Worm (Caenorhabditis elegans) whole organism, mixed stage, embryonic: ENCODE measurements around the gene nca-2.

Experiments
- M03D4.4 ChIP-seq: sonication (generic microtip); optimal IDR thresholded peaks from 2 replicates; lab custom pipeline; 2017; ENCODE audit warnings: mild to moderate bottlenecking, missing genetic modification characterization, missing compliant biosample characterization
- blmp-1 ChIP-seq: fragments of 150-350 bp; optimal IDR thresholded peaks from 2 replicates; lab custom pipeline; 2014; ENCODE audit warnings: missing biosample characterization, missing genetic modification characterization
- ceh-39 ChIP-seq: fragments of 150-350 bp; optimal IDR thresholded peaks from 2 replicates; lab custom pipeline; 2014; ENCODE audit warnings: missing biosample characterization, missing genetic modification characterization
- ceh-43 ChIP-seq: fragments of 200-800 bp; sonication (Bioruptor generic); optimal IDR thresholded peaks from 2 replicates; lab custom pipeline; 2018; ENCODE audit warnings: mild to moderate bottlenecking, missing genetic modification characterization, moderate library complexity, missing compliant biosample characterization
- ceh-83 ChIP-seq: fragments of 200-800 bp; sonication (Bioruptor generic); optimal IDR thresholded peaks from 2 replicates; lab custom pipeline; 2018; ENCODE audit warnings: mild to moderate bottlenecking, missing genetic modification characterization, missing compliant biosample characterization
- ces-1 ChIP-seq: fragments of 150-350 bp; optimal IDR thresholded peaks from 2 replicates; lab custom pipeline; 2014; ENCODE audit warnings: missing biosample characterization, missing genetic modification reagents, missing genetic modification characterization
- cnd-1 ChIP-seq: fragments of 200-800 bp; sonication (Bioruptor generic); optimal IDR thresholded peaks from 2 replicates; lab custom pipeline; 2018; ENCODE audit warnings: mild to moderate bottlenecking, missing genetic modification characterization, missing compliant biosample characterization
- drap-1 ChIP-seq: fragments of 200-800 bp; sonication (Bioruptor generic); optimal IDR thresholded peaks from 3 replicates; lab custom pipeline; 2018; ENCODE audit warnings: mild to moderate bottlenecking, missing genetic modification characterization, missing compliant biosample characterization
- elt-1 ChIP-seq: sonication (generic microtip); optimal IDR thresholded peaks from 2 replicates; lab custom pipeline; 2017; ENCODE audit warnings: missing genetic modification characterization, mild to moderate bottlenecking, missing compliant biosample characterization, antibody characterized with exemption, moderate library complexity, borderline replicate concordance; ENCODE audit not compliant: insufficient read depth
- elt-3 ChIP-seq: fragments of 150-350 bp; optimal IDR thresholded peaks from 2 replicates; lab custom pipeline; 2014; ENCODE audit warnings: missing biosample characterization, missing genetic modification characterization
- flh-1 ChIP-seq: fragments of 200-800 bp; sonication (Bioruptor generic); optimal IDR thresholded peaks from 2 replicates; lab custom pipeline; 2018; ENCODE audit warnings: mild to moderate bottlenecking, missing genetic modification characterization, moderate library complexity, missing compliant biosample characterization
- ham-2 ChIP-seq: fragments of 200-800 bp; sonication (Bioruptor generic); optimal IDR thresholded peaks from 2 replicates; lab custom pipeline; 2018; ENCODE audit warnings: mild to moderate bottlenecking, missing genetic modification characterization, missing compliant biosample characterization
- lin-13 ChIP-seq: fragments of 150-350 bp; optimal IDR thresholded peaks from 2 replicates; lab custom pipeline; 2014; ENCODE audit warnings: missing biosample characterization, missing genetic modification characterization
- lin-32 ChIP-seq: fragments of 200-800 bp; sonication (Bioruptor generic); optimal IDR thresholded peaks from 2 replicates; lab custom pipeline; 2018; ENCODE audit warnings: mild to moderate bottlenecking, missing genetic modification characterization, missing compliant biosample characterization
- lsy-2 ChIP-seq: fragments of 150-350 bp; optimal IDR thresholded peaks from 2 replicates; lab custom pipeline; 2014; ENCODE audit warnings: missing biosample characterization, missing genetic modification characterization
- mab-5 ChIP-seq: fragments of 150-350 bp; optimal IDR thresholded peaks from 2 replicates; lab custom pipeline; 2014; ENCODE audit warnings: missing biosample characterization, missing genetic modification characterization
- mep-1 ChIP-seq: fragments of 150-350 bp; optimal IDR thresholded peaks from 2 replicates; lab custom pipeline; 2017; ENCODE audit warnings: missing biosample characterization, missing genetic modification reagents, missing genetic modification characterization, inconsistent platforms
- mls-2 ChIP-seq: sonication (generic microtip); optimal IDR thresholded peaks from 2 replicates; lab custom pipeline; 2016; ENCODE audit warnings: mild to moderate bottlenecking, missing genetic modification characterization, moderate library complexity, missing compliant biosample characterization
- nhr-12 ChIP-seq: fragments of 150-350 bp; optimal IDR thresholded peaks from 2 replicates; lab custom pipeline; 2014; ENCODE audit warnings: missing biosample characterization, missing genetic modification characterization
- nhr-2 ChIP-seq: fragments of 150-350 bp; optimal IDR thresholded peaks from 2 replicates; lab custom pipeline; 2014; ENCODE audit warnings: missing biosample characterization, missing genetic modification characterization
- nhr-237 ChIP-seq: fragments of 150-350 bp; optimal IDR thresholded peaks from 2 replicates; lab custom pipeline; 2014; ENCODE audit warnings: missing biosample characterization, missing genetic modification characterization
- nhr-28 ChIP-seq: fragments of 150-350 bp; optimal IDR thresholded peaks from 2 replicates; lab custom pipeline; 2014; ENCODE audit warnings: missing biosample characterization, missing genetic modification characterization
- pha-4 ChIP-seq: fragments of 150-350 bp; optimal IDR thresholded peaks from 2 replicates; lab custom pipeline; 2018; ENCODE audit warnings: missing biosample characterization, missing genetic modification reagents, missing genetic modification characterization
- sem-2 ChIP-seq: fragments of 200-800 bp; sonication (Bioruptor generic); optimal IDR thresholded peaks from 2 replicates; lab custom pipeline; 2018; ENCODE audit warnings: mild to moderate bottlenecking, missing genetic modification characterization, missing compliant biosample characterization
- snpc-4 ChIP-seq: fragments of 150-350 bp; optimal IDR thresholded peaks from 2 replicates; lab custom pipeline; 2014; ENCODE audit warnings: missing biosample characterization, missing genetic modification characterization
- sptf-1 ChIP-seq: sonication (generic microtip); optimal IDR thresholded peaks from 2 replicates; lab custom pipeline; 2017; ENCODE audit warnings: mild to moderate bottlenecking, missing genetic modification characterization, moderate library complexity, missing compliant biosample characterization
- tbx-8 ChIP-seq: fragments of 200-800 bp; sonication (Bioruptor generic); optimal IDR thresholded peaks from 2 replicates; lab custom pipeline; 2018; ENCODE audit warnings: mild to moderate bottlenecking, missing genetic modification characterization, moderate library complexity, missing compliant biosample characterization
- unc-120 ChIP-seq: sonication (generic microtip); optimal IDR thresholded peaks from 2 replicates; lab custom pipeline; 2017; ENCODE audit warnings: missing genetic modification characterization, missing compliant biosample characterization; ENCODE audit not compliant: poor library complexity, severe bottlenecking
- unc-39 ChIP-seq: fragments of 150-350 bp; optimal IDR thresholded peaks from 2 replicates; lab custom pipeline; 2014; ENCODE audit warnings: missing biosample characterization, missing genetic modification characterization
- unc-62 ChIP-seq: fragments of 150-350 bp; optimal IDR thresholded peaks from 2 replicates; lab custom pipeline; 2014; ENCODE audit warnings: missing biosample characterization, missing genetic modification reagents, missing genetic modification characterization
- zip-8 ChIP-seq: fragments of 150-350 bp; optimal IDR thresholded peaks from 2 replicates; lab custom pipeline; 2014; ENCODE audit warnings: missing biosample characterization, missing genetic modification characterization
- ztf-11 ChIP-seq: fragments of 150-350 bp; optimal IDR thresholded peaks from 2 replicates; lab custom pipeline; 2014; ENCODE audit warnings: missing biosample characterization, missing genetic modification characterization

nca-2 gene

ce11 chrIII:4998956-4999425 lies 33.6 kb downstream of the nca-2 start, which contains the start of gene smcr-8:
TSS of gene smcr-8 (plus strand) at chrIII:4999375.
- TF ChIP-seq elt-3, result no peak
- no peak for TF ChIP-seq unc-120
- TF ChIP-seq mab-5, result no peak
- TF ChIP-seq nhr-12 (tag; lab: Kevin White, UChicago), result no peak
- TF ChIP-seq pha-4 (tag; lab: Kevin White, UChicago), result no peak

ce11 chrIII:5002231-5002630 lies 36.9 kb downstream of the nca-2 start, which contains the start of gene R144.10:
TSS of gene R144.10 (minus strand) at chrIII:5002331.
- TF ChIP-seq snpc-4 (tag; lab: Kevin White, UChicago), result no peak
- TF ChIP-seq nhr-237 (tag; lab: Kevin White, UChicago), result no peak
- no peak for TF ChIP-seq drap-1 (GFP tag; lab: Kevin White, UChicago)
- no peak for TF ChIP-seq mls-2 (tag; lab: Kevin White, UChicago)
- no peak for TF ChIP-seq ztf-11 (tag; lab: Kevin White, UChicago)
- TF ChIP-seq flh-1 (GFP tag; lab: Kevin White, UChicago), result no peak
- no peak for TF ChIP-seq ceh-39
- no peak for TF ChIP-seq elt-1
- no peak for TF ChIP-seq sptf-1
- no peak for TF ChIP-seq cnd-1 (tag; lab: Kevin White, UChicago)
- TF ChIP-seq lin-13 (tag; lab: Kevin White, UChicago), result no peak

ce11 chrIII:5004621-5005020 lies 39.2 kb downstream of the nca-2 start, which contains the start of gene R144.6:
TSS of gene R144.6 (minus strand) at chrIII:5004721.
- TF ChIP-seq drap-1 (GFP tag; lab: Kevin White, UChicago) (no peak), lsy-2 (tag; lab: Kevin White, UChicago) (no peak), mls-2 (tag; lab: Kevin White, UChicago) (no peak), pha-4 (tag; lab: Kevin White, UChicago) (no peak), unc-39 (tag; lab: Kevin White, UChicago) (no peak), snpc-4 (tag; lab: Kevin White, UChicago) (no peak), sem-2 (GFP tag; lab: Kevin White, UChicago) (no peak), elt-1 (no peak), ham-2 (GFP tag; lab: Kevin White, UChicago) (no peak), elt-3 (no peak), M03D4.4 (tag; lab: Kevin White, UChicago) (no peak), blmp-1 (tag; lab: Kevin White, UChicago) (no peak), mab-5 (no peak), nhr-28 (tag; lab: Kevin White, UChicago) (no peak), cnd-1 (tag; lab: Kevin White, UChicago) (no peak), tbx-8 (no peak)
- TF ChIP-seq, all 35 proteins: peak for 0

- TF ChIP-seq nhr-12 (tag; lab: Kevin White, UChicago) (no peak), lin-13 (tag; lab: Kevin White, UChicago) (no peak)
- TF ChIP-seq, all 35 proteins: peak for 0
Measured at ce11 chrIII:5006881-5007280, 41.5 kb downstream of the nca-2 start, which contains the start of gene R144.12. TSS of gene R144.12 (minus strand) at chrIII:5006981.

ce11 chrIII:5008730-5009129 lies 43.4 kb downstream of the nca-2 start, which contains the start of gene R144.11:
TSS of gene R144.11 (minus strand) at chrIII:5008830.
- TF ChIP-seq mep-1 (no peak), lin-32 (GFP tag; lab: Kevin White, UChicago) (no peak), elt-1 (no peak), nhr-28 (tag; lab: Kevin White, UChicago) (no peak), ceh-83 (GFP tag; lab: Kevin White, UChicago) (no peak), ztf-11 (tag; lab: Kevin White, UChicago) (no peak), ham-2 (GFP tag; lab: Kevin White, UChicago) (no peak), drap-1 (GFP tag; lab: Kevin White, UChicago) (no peak), nhr-237 (tag; lab: Kevin White, UChicago) (no peak), tbx-8 (no peak), M03D4.4 (tag; lab: Kevin White, UChicago) (no peak), sptf-1 (no peak), unc-120 (no peak), mab-5 (no peak), nhr-2 (no peak)

ce11 chrIII:5010723-5011122 lies 45.4 kb downstream of the nca-2 start:
- TF ChIP-seq M03D4.4 (tag; lab: Kevin White, UChicago) (no peak), drap-1 (GFP tag; lab: Kevin White, UChicago) (no peak), ceh-39 (no peak), unc-62 (GFP tag; lab: Kevin White, UChicago) (no peak), lin-32 (GFP tag; lab: Kevin White, UChicago) (no peak), snpc-4 (tag; lab: Kevin White, UChicago) (no peak), ces-1 (no peak), unc-39 (tag; lab: Kevin White, UChicago) (no peak), ceh-43 (no peak), nhr-237 (tag; lab: Kevin White, UChicago) (no peak), pha-4 (tag; lab: Kevin White, UChicago) (no peak), nhr-2 (no peak), zip-8 (tag; lab: Kevin White, UChicago) (no peak), flh-1 (GFP tag; lab: Kevin White, UChicago) (no peak), nhr-28 (tag; lab: Kevin White, UChicago) (no peak)
